Worm (Caenorhabditis elegans) whole organism, L1 larva: ENCODE data around the gene ptr-6.
A peak's percentile ranks its signal among the peaks of the same experiment; 100 is the strongest.

ENCODE experiments used
- C16A3.4 ChIP-seq: fragments of 150-350 bp; optimal IDR thresholded peaks from 2 replicates; lab custom pipeline; 2014; ENCODE audit warnings: missing biosample characterization, missing genetic modification characterization
- F16B12.6 ChIP-seq: fragments of 150-350 bp; optimal IDR thresholded peaks from 2 replicates; lab custom pipeline; 2014; ENCODE audit warnings: missing biosample characterization, missing genetic modification characterization
- aha-1 ChIP-seq: fragments of 150-350 bp; optimal IDR thresholded peaks from 2 replicates; lab custom pipeline; 2014; ENCODE audit warnings: missing biosample characterization, missing genetic modification characterization
- aly-2 ChIP-seq: fragments of 150-350 bp; optimal IDR thresholded peaks from 2 replicates; lab custom pipeline; 2014; ENCODE audit warnings: missing biosample characterization, missing genetic modification characterization
- blmp-1 ChIP-seq: fragments of 150-350 bp; optimal IDR thresholded peaks from 2 replicates; lab custom pipeline; 2014; ENCODE audit warnings: missing biosample characterization, missing genetic modification characterization
- ceh-90 ChIP-seq: sonication (generic microtip); optimal IDR thresholded peaks from 2 replicates; lab custom pipeline; 2016; ENCODE audit warnings: missing genetic modification characterization, missing compliant biosample characterization
- ces-1 ChIP-seq: fragments of 150-350 bp; optimal IDR thresholded peaks from 2 replicates; lab custom pipeline; 2014; ENCODE audit warnings: missing biosample characterization, missing genetic modification reagents, missing genetic modification characterization
- efl-1 ChIP-seq, 4 experiments: fragments of 150-350 bp; optimal IDR thresholded peaks in 3 of 4; peaks in 1 of 4; 1 replicate in 1 of 4; 2 replicates in 3 of 4; lab custom pipeline; 2014; ENCODE audit warnings: missing biosample characterization in 2 of 4, missing genetic modification characterization in 2 of 4, missing genetic modification reagents in 2 of 4
- elt-2 ChIP-seq: sonication (generic microtip); optimal IDR thresholded peaks from 2 replicates; lab custom pipeline; 2016; ENCODE audit warnings: missing genetic modification characterization, mild to moderate bottlenecking, inconsistent platforms, missing compliant biosample characterization, missing genetic modification reagents
- elt-3 ChIP-seq, 6 experiments: fragments of 150-350 bp in 1 of 6; sonication (generic microtip); optimal IDR thresholded peaks; 2 replicates each; lab custom pipeline; 2017 to 2018; ENCODE audit warnings: missing biosample characterization in 6 of 6, missing genetic modification characterization in 6 of 6, inconsistent platforms in 1 of 6
- fkh-10 ChIP-seq: sonication (generic microtip); optimal IDR thresholded peaks from 2 replicates; lab custom pipeline; 2017; ENCODE audit warnings: missing biosample characterization, missing genetic modification reagents, missing genetic modification characterization
- fkh-4 ChIP-seq: sonication (generic microtip); optimal IDR thresholded peaks from 2 replicates; lab custom pipeline; 2016; ENCODE audit warnings: missing compliant biosample characterization, missing genetic modification characterization, borderline replicate concordance
- fkh-8 ChIP-seq: sonication (generic microtip); optimal IDR thresholded peaks from 2 replicates; lab custom pipeline; 2016; ENCODE audit warnings: mild to moderate bottlenecking, missing genetic modification characterization, missing compliant biosample characterization
- fos-1 ChIP-seq: fragments of 150-350 bp; optimal IDR thresholded peaks from 2 replicates; lab custom pipeline; 2014; ENCODE audit warnings: missing biosample characterization, missing genetic modification characterization
- irx-1 ChIP-seq: sonication (generic microtip); optimal IDR thresholded peaks from 2 replicates; lab custom pipeline; 2016; ENCODE audit warnings: missing genetic modification characterization, missing compliant biosample characterization
- isw-1 ChIP-seq: fragments of 200-800 bp; sonication (Bioruptor generic); IDR thresholded peaks from 2 replicates; pipeline ENCODE4 v1.3.6; 2022; ENCODE audit warnings: missing genetic modification characterization, missing compliant biosample characterization
- lin-13 ChIP-seq: fragments of 150-350 bp; optimal IDR thresholded peaks from 2 replicates; lab custom pipeline; 2014; ENCODE audit warnings: missing biosample characterization, missing genetic modification reagents, missing genetic modification characterization
- lin-14 ChIP-seq: fragments of 200-800 bp; sonication (Bioruptor generic); optimal IDR thresholded peaks from 2 replicates; lab custom pipeline; 2018; ENCODE audit warnings: mild to moderate bottlenecking, missing genetic modification characterization, moderate library complexity, missing compliant biosample characterization
- lin-15B ChIP-seq: fragments of 150-350 bp; sonication (generic microtip); optimal IDR thresholded peaks from 3 replicates; lab custom pipeline; 2014; ENCODE audit warnings: missing biosample characterization, missing genetic modification characterization
- lin-35 ChIP-seq, 2 experiments: fragments of 150-350 bp; optimal IDR thresholded peaks; 2 replicates each; lab custom pipeline; 2014; ENCODE audit warnings: missing biosample characterization in 2 of 2, missing genetic modification characterization in 2 of 2, missing genetic modification reagents in 2 of 2
- lir-3 ChIP-seq: sonication (generic microtip); optimal IDR thresholded peaks from 2 replicates; lab custom pipeline; 2016; ENCODE audit warnings: mild to moderate bottlenecking, missing genetic modification characterization, moderate library complexity, missing compliant biosample characterization; ENCODE audit not compliant: poor library complexity
- mab-9 ChIP-seq: fragments of 200-800 bp; sonication (Bioruptor generic); IDR thresholded peaks from 2 replicates; pipeline ENCODE4 v1.3.6; 2022; ENCODE audit warnings: missing genetic modification reagents, missing genetic modification characterization, missing compliant biosample characterization
- mdl-1 ChIP-seq, 2 experiments: fragments of 150-350 bp; optimal IDR thresholded peaks; 2 replicates each; lab custom pipeline; 2014 to 2017; ENCODE audit warnings: missing biosample characterization in 2 of 2, missing genetic modification characterization in 2 of 2, inconsistent platforms in 1 of 2
- mef-2 ChIP-seq: fragments of 150-350 bp; optimal IDR thresholded peaks from 2 replicates; lab custom pipeline; 2014; ENCODE audit warnings: missing biosample characterization, missing genetic modification characterization
- mep-1 ChIP-seq: fragments of 150-350 bp; optimal IDR thresholded peaks from 2 replicates; lab custom pipeline; 2014; ENCODE audit warnings: missing biosample characterization, missing genetic modification characterization
- nhr-20 ChIP-seq: sonication (generic microtip); optimal IDR thresholded peaks from 2 replicates; lab custom pipeline; 2016; ENCODE audit warnings: mild to moderate bottlenecking, missing genetic modification characterization, missing compliant biosample characterization
- nhr-28 ChIP-seq: fragments of 150-350 bp; optimal IDR thresholded peaks from 2 replicates; lab custom pipeline; 2014; ENCODE audit warnings: missing biosample characterization, missing genetic modification characterization
- nhr-47 ChIP-seq: sonication (generic microtip); optimal IDR thresholded peaks from 2 replicates; lab custom pipeline; 2016; ENCODE audit warnings: mild to moderate bottlenecking, missing genetic modification characterization, moderate library complexity, missing compliant biosample characterization
- nhr-71 ChIP-seq: sonication (generic microtip); optimal IDR thresholded peaks from 2 replicates; lab custom pipeline; 2016; ENCODE audit warnings: mild to moderate bottlenecking, missing genetic modification characterization, moderate library complexity, missing compliant biosample characterization
- nhr-76 ChIP-seq: sonication (generic microtip); optimal IDR thresholded peaks from 2 replicates; lab custom pipeline; 2017; ENCODE audit warnings: missing biosample characterization, missing genetic modification characterization
- nhr-77 ChIP-seq: fragments of 150-350 bp; optimal IDR thresholded peaks from 2 replicates; lab custom pipeline; 2014; ENCODE audit warnings: missing biosample characterization, missing genetic modification characterization
- nhr-85 ChIP-seq: sonication (generic microtip); peaks from one replicate; lab custom pipeline; 2016; ENCODE audit warnings: missing genetic modification characterization, inconsistent platforms, missing compliant biosample characterization
- nhr-90 ChIP-seq: sonication (generic microtip); optimal IDR thresholded peaks from 2 replicates; lab custom pipeline; 2016; ENCODE audit warnings: mild to moderate bottlenecking, missing genetic modification characterization, missing compliant biosample characterization; ENCODE audit not compliant: poor library complexity
- pag-3 ChIP-seq: sonication (generic microtip); optimal IDR thresholded peaks from 2 replicates; lab custom pipeline; 2017; ENCODE audit warnings: missing genetic modification characterization, mild to moderate bottlenecking, missing compliant biosample characterization, antibody characterized with exemption, borderline replicate concordance; ENCODE audit not compliant: insufficient read depth
- rnt-1 ChIP-seq: sonication (generic microtip); optimal IDR thresholded peaks from 2 replicates; lab custom pipeline; 2016; ENCODE audit warnings: mild to moderate bottlenecking, missing genetic modification characterization, moderate library complexity, missing compliant biosample characterization
- skn-1 ChIP-seq: fragments of 150-350 bp; optimal IDR thresholded peaks from 2 replicates; lab custom pipeline; 2014; ENCODE audit warnings: missing biosample characterization, missing genetic modification characterization
- snu-23 ChIP-seq: sonication (generic microtip); optimal IDR thresholded peaks from 2 replicates; lab custom pipeline; 2016; ENCODE audit warnings: missing genetic modification characterization, missing compliant biosample characterization
- sptf-1 ChIP-seq: fragments of 150-350 bp; optimal IDR thresholded peaks from 2 replicates; lab custom pipeline; 2014; ENCODE audit warnings: missing biosample characterization, missing genetic modification characterization
- sup-37 ChIP-seq: fragments of 200-800 bp; sonication (Bioruptor generic); optimal IDR thresholded peaks from 2 replicates; lab custom pipeline; 2018; ENCODE audit warnings: mild to moderate bottlenecking, missing genetic modification characterization, missing compliant biosample characterization
- swsn-7 ChIP-seq: sonication (generic microtip); optimal IDR thresholded peaks from 2 replicates; lab custom pipeline; 2016; ENCODE audit warnings: missing genetic modification characterization, missing compliant biosample characterization
- tbx-2 ChIP-seq: sonication (generic microtip); optimal IDR thresholded peaks from 2 replicates; lab custom pipeline; 2016; ENCODE audit warnings: missing genetic modification characterization, missing compliant biosample characterization
- unc-130 ChIP-seq: fragments of 150-350 bp; optimal IDR thresholded peaks from 2 replicates; lab custom pipeline; 2017; ENCODE audit warnings: missing biosample characterization, missing genetic modification characterization, inconsistent platforms
- unc-86 ChIP-seq: sonication (generic microtip); optimal IDR thresholded peaks from 2 replicates; lab custom pipeline; 2016; ENCODE audit warnings: missing genetic modification characterization, missing compliant biosample characterization

Gene ptr-6

ce11 chrII:5227768-5228167 is 18.9 kb downstream of the ptr-6 start:
- no peak for TF ChIP-seq fkh-10
- TF ChIP-seq blmp-1 = peak; percentile 34
- no peak for TF ChIP-seq lin-15B
- peak; percentile 64 for TF ChIP-seq lin-14
- TF ChIP-seq lin-13 = no peak
- peak; percentile 40 for TF ChIP-seq rnt-1 (tag; lab: Kevin White, UChicago)
- peak; percentile 38 for TF ChIP-seq tbx-2 (tag; lab: Kevin White, UChicago)
- peak; percentile 7 for TF ChIP-seq nhr-90 (tag; lab: Kevin White, UChicago)
- TF ChIP-seq nhr-20 (tag; lab: Kevin White, UChicago) = peak; percentile 40
- TF ChIP-seq irx-1 (tag; lab: Kevin White, UChicago) = no peak
- no peak for TF ChIP-seq fkh-4
- TF ChIP-seq fkh-8 (tag; lab: Kevin White, UChicago) = no peak
- TF ChIP-seq pag-3 (tag; lab: Kevin White, UChicago) = no peak
- TF ChIP-seq nhr-47 (tag; lab: Kevin White, UChicago) = no peak
- no peak for TF ChIP-seq nhr-76 (tag; lab: Kevin White, UChicago)
- no peak for TF ChIP-seq sptf-1
- TF ChIP-seq lin-35 (GFP tag; optimal IDR thresholded peaks at IDR 0.05; lab: Kevin White, UChicago) = peak in 1 of 2 experiments; percentile 36
- TF ChIP-seq unc-86 (tag; lab: Kevin White, UChicago) = no peak
- TF ChIP-seq sup-37 (GFP tag; lab: Kevin White, UChicago) = no peak
- TF ChIP-seq mdl-1 (tag; optimal IDR thresholded peaks at IDR 0.05; lab: Kevin White, UChicago) = peak in 1 of 2 experiments; percentile 2
- peak; percentile 42 for TF ChIP-seq snu-23 (GFP tag; lab: Kevin White, UChicago)
- TF ChIP-seq isw-1 = no peak
- peak; percentile 53 for TF ChIP-seq nhr-71 (tag; lab: Kevin White, UChicago)
- TF ChIP-seq lir-3 (tag; lab: Kevin White, UChicago) = no peak
- TF ChIP-seq nhr-77 (tag; lab: Kevin White, UChicago) = peak; percentile 6
- TF ChIP-seq unc-130 (tag; lab: Kevin White, UChicago) = peak; percentile 35
- TF ChIP-seq C16A3.4 (tag; lab: Kevin White, UChicago) = no peak
- no peak for TF ChIP-seq fos-1
- peak; percentile 78 for TF ChIP-seq elt-2 (tag; lab: Kevin White, UChicago)
- no peak for TF ChIP-seq aly-2 (tag; lab: Kevin White, UChicago)
- no peak for TF ChIP-seq nhr-85 (tag; lab: Kevin White, UChicago)
- TF ChIP-seq ces-1 (GFP tag; lab: Kevin White, UChicago) = no peak
- TF ChIP-seq nhr-28 = no peak
- no peak for TF ChIP-seq mef-2 (tag; lab: Kevin White, UChicago)
- peak; percentile 18 for TF ChIP-seq swsn-7 (tag; lab: Kevin White, UChicago)
- TF ChIP-seq mep-1 (tag; lab: Kevin White, UChicago) = no peak
- peak; percentile 24 to 28 for TF ChIP-seq efl-1 (optimal IDR thresholded peaks at IDR 0.05; lab: Kevin White, UChicago)
- TF ChIP-seq efl-1 (GFP tag; optimal IDR thresholded peaks at IDR 0.05 in 1 of 2; lab: Kevin White, UChicago) = no peak

ce11 chrII:5226309-5226708 is 20.3 kb downstream of the ptr-6 start:
- TF ChIP-seq lin-14 (peak; percentile 66), rnt-1 (tag; lab: Kevin White, UChicago) (peak; percentile 13), skn-1 (tag; lab: Kevin White, UChicago) (no peak), efl-1 (optimal IDR thresholded peaks at IDR 0.05; lab: Kevin White, UChicago) (peak in 1 of 2 experiments; percentile 21), efl-1 (GFP tag; optimal IDR thresholded peaks at IDR 0.05 in 1 of 2; lab: Kevin White, UChicago) (no peak)

ce11 chrII:5225284-5225683 is 21.4 kb downstream of the ptr-6 start, which contains the start of gene dsh-1:
Gene dsh-1 (minus strand): TSS chrII:5225384.
- no peak for TF ChIP-seq nhr-76 (tag; lab: Kevin White, UChicago)
- peak in 1 of 2 experiments; percentile 2 for TF ChIP-seq lin-35 (GFP tag; optimal IDR thresholded peaks at IDR 0.05; lab: Kevin White, UChicago)
- no peak for TF ChIP-seq aha-1
- TF ChIP-seq mab-9 (GFP tag; lab: Robert Waterston, UW) = no peak
- no peak for TF ChIP-seq fos-1
- peak; percentile 68 for TF ChIP-seq F16B12.6 (tag; lab: Kevin White, UChicago)
- no peak for TF ChIP-seq elt-3 (tag; optimal IDR thresholded peaks at IDR 0.05; lab: Kevin White, UChicago)
- no peak for TF ChIP-seq ceh-90 (tag; lab: Kevin White, UChicago)
